Worm (Caenorhabditis elegans): ENCODE measurements around the gene Y75B8A.24.

Gene Y75B8A.24

ce11 chrIII:12225234-12225633, 48.3 kb downstream of the Y75B8A.24 start, which contains the start of gene gmn-1 (continued):
- TF ChIP-seq sptf-2 (GFP tag; optimal IDR thresholded peaks at IDR 0.05) (no peak), hmg-1.2 (GFP tag; IDR thresholded peaks at IDR 0.05) (peak; percentile 39), hsf-1 (GFP tag; IDR thresholded peaks at IDR 0.05) (0 out of 2 replicates have a peak, but pooled peaks have one; percentile 31), athp-1 (tag; optimal IDR thresholded peaks at IDR 0.05) (peak; percentile 53), B0019.2 (GFP tag; conservative IDR thresholded peaks at IDR 0.05) (0 out of 2 replicates have a peak, but pooled peaks have one; percentile 18), snpc-3.4 (tag; optimal IDR thresholded peaks at IDR 0.05) (peak; percentile 53), rcor-1 (GFP tag; IDR thresholded peaks at IDR 0.05) (peak; percentile 67), dox-1 (GFP tag; IDR thresholded peaks at IDR 0.05) (peak; percentile 73), ceh-100 (GFP tag; IDR thresholded peaks at IDR 0.05) (0 out of 2 replicates have a peak, but pooled peaks have one; percentile 26), C06A6.2 (GFP tag; conservative IDR thresholded peaks at IDR 0.05) (no peak), F37B4.10 (GFP tag; IDR thresholded peaks at IDR 0.05) (no peak), snpc-4 (GFP tag; optimal IDR thresholded peaks at IDR 0.05) (no peak), snpc-4 (tag; optimal IDR thresholded peaks at IDR 0.05) (peak in 1 of 4 experiments; percentile 23), dpl-1 (GFP tag; optimal IDR thresholded peaks at IDR 0.05) (peak; percentile 72), lin-54 (GFP tag; optimal IDR thresholded peaks at IDR 0.05) (peak; percentile 85), chd-7 (tag; optimal IDR thresholded peaks at IDR 0.05) (peak; percentile 3), efl-1 (GFP tag; optimal IDR thresholded peaks at IDR 0.05) (peak; percentile 91), tlf-1 (GFP tag; optimal IDR thresholded peaks at IDR 0.05) (peak; percentile 31), tbp1 (GFP tag; optimal IDR thresholded peaks at IDR 0.05) (peak; percentile 42), ztf-28 (GFP tag; IDR thresholded peaks at IDR 0.05) (peak; percentile 83), F57C9.4 (tag; optimal IDR thresholded peaks at IDR 0.05) (no peak), ceh-91 (GFP tag; IDR thresholded peaks at IDR 0.05) (peak; percentile 87), F33H1.4 (GFP tag; IDR thresholded peaks at IDR 0.05) (peak; percentile 93), Y79H2A.3 (GFP tag; conservative IDR thresholded peaks at IDR 0.05) (0 out of 2 replicates have a peak, but pooled peaks have one; percentile 23), xnd-1 (tag; optimal IDR thresholded peaks at IDR 0.05) (peak; percentile 90), lsl-1 (GFP tag; optimal IDR thresholded peaks at IDR 0.05) (peak; percentile 92), madf-8 (GFP tag; conservative IDR thresholded peaks at IDR 0.05) (peak; percentile 85), lin-35 (GFP tag; optimal IDR thresholded peaks at IDR 0.05) (peak in 1 of 3 experiments; percentile 26), ZK185.1 (tag; optimal IDR thresholded peaks at IDR 0.05; ENCODE audit: poor library complexity, severe bottlenecking) (no peak)

- TF ChIP-seq Y67H2A.10 (GFP tag; conservative IDR thresholded peaks at IDR 0.05) (no peak), hlh-12 (tag; optimal IDR thresholded peaks at IDR 0.05) (no peak), mxl-1 (tag; optimal IDR thresholded peaks at IDR 0.05) (no peak), efl-1 (GFP tag; optimal IDR thresholded peaks at IDR 0.05) (peak; percentile 13), madf-10 (tag; optimal IDR thresholded peaks at IDR 0.05) (no peak), sptf-2 (GFP tag; optimal IDR thresholded peaks at IDR 0.05) (no peak)
These were observed 50.3 kb downstream of the Y75B8A.24 start for ce11 chrIII:12223208-12223607.

- TF ChIP-seq ceh-40 (GFP tag; IDR thresholded peaks at IDR 0.05) (no peak), snpc-4 (GFP tag; optimal IDR thresholded peaks at IDR 0.05) (no peak), snpc-4 (tag; optimal IDR thresholded peaks at IDR 0.05) (no peak), pbrm-1 (GFP tag; IDR thresholded peaks at IDR 0.05) (no peak)
These were observed 52.1 kb downstream of the Y75B8A.24 start for ce11 chrIII:12221452-12221851.

ce11 chrIII:12220820-12221219, 52.7 kb downstream of the Y75B8A.24 start:
- TF ChIP-seq ztf-6 (GFP tag; IDR thresholded peaks at IDR 0.05) (no peak), egl-44 (GFP tag; IDR thresholded peaks at IDR 0.05) (no peak), ceh-27 (GFP tag; optimal IDR thresholded peaks at IDR 0.05) (no peak), F57A8.1 (GFP tag; optimal IDR thresholded peaks at IDR 0.05) (no peak), F57C9.4 (tag; optimal IDR thresholded peaks at IDR 0.05) (no peak), madf-10 (tag; optimal IDR thresholded peaks at IDR 0.05) (no peak), F39B2.1 (GFP tag; IDR thresholded peaks at IDR 0.05) (no peak), tlf-1 (GFP tag; optimal IDR thresholded peaks at IDR 0.05) (no peak), zim-3 (tag; optimal IDR thresholded peaks at IDR 0.05) (no peak), lin-54 (GFP tag; optimal IDR thresholded peaks at IDR 0.05) (no peak), attf-5 (GFP tag; optimal IDR thresholded peaks at IDR 0.05) (no peak), lin-26 (GFP tag; IDR thresholded peaks at IDR 0.05) (no peak), T07F8.4 (tag; optimal IDR thresholded peaks at IDR 0.05) (no peak), hrde-1 (tag; optimal IDR thresholded peaks at IDR 0.05; ENCODE audit: borderline replicate concordance) (no peak)
